Fruit fly (Drosophila melanogaster): Measurements from ENCODE around the gene CG13722.
A peak's percentile ranks its signal among the peaks of the same experiment; 100 is the strongest.

CG13722 gene

dm6 chr3L:4461454-4462045 is 29.2 kb downstream of the CG13722 start, which contains the start of gene CG15023 (continued):
- TF ChIP-seq sd (tag; optimal IDR thresholded peaks at IDR 0.05), result peak; percentile 20
- TF ChIP-seq CG11695 (GFP tag; IDR thresholded peaks at IDR 0.05), result peak; percentile 53; the same call in 1 of the 3 replicates
- no peak for TF ChIP-seq Deaf1 (tag; optimal IDR thresholded peaks at IDR 0.05)
- peak; percentile 43 for TF ChIP-seq Oli (tag; optimal IDR thresholded peaks at IDR 0.05)
- TF ChIP-seq zfh1 (GFP tag; IDR thresholded peaks at IDR 0.05), result no peak

- TF ChIP-seq Optix (GFP tag; IDR thresholded peaks at IDR 0.05) (no peak), Awh (GFP tag; IDR thresholded peaks at IDR 0.05) (peak; percentile 87), CG10462 (GFP tag; optimal IDR thresholded peaks at IDR 0.05) (no peak), crol (GFP tag; IDR thresholded peaks at IDR 0.05) (peak; percentile 49; the same call in 1 of the 2 replicates), ERR (GFP tag; optimal IDR thresholded peaks at IDR 0.05) (no peak), kni (GFP tag; optimal IDR thresholded peaks at IDR 0.05) (no peak), CG11456 (GFP tag; IDR thresholded peaks at IDR 0.05) (0 out of 3 replicates have a peak, but pooled peaks have one; percentile 12), sisA (GFP tag; IDR thresholded peaks at IDR 0.05) (no peak), CG9876 (GFP tag; optimal IDR thresholded peaks at IDR 0.05) (no peak), ranshi (GFP tag; IDR thresholded peaks at IDR 0.05) (no peak), Mes4 (GFP tag; optimal IDR thresholded peaks at IDR 0.05) (no peak), Sox102F (GFP tag; optimal IDR thresholded peaks at IDR 0.05) (no peak), Hr39 (optimal IDR thresholded peaks at IDR 0.05) (peak; percentile 66), Dad (GFP tag; optimal IDR thresholded peaks at IDR 0.05) (no peak), CG14667 (GFP tag; IDR thresholded peaks at IDR 0.05) (no peak), CG14710 (tag; optimal IDR thresholded peaks at IDR 0.05) (no peak), CG12769 (tag; optimal IDR thresholded peaks at IDR 0.05) (peak; percentile 65), CG17328 (GFP tag; IDR thresholded peaks at IDR 0.05) (no peak), pros (GFP tag; optimal IDR thresholded peaks at IDR 0.05) (peak; percentile 55), NC2β (GFP tag; optimal IDR thresholded peaks at IDR 0.05) (no peak), CG17612 (GFP tag; IDR thresholded peaks at IDR 0.05) (0 out of 2 replicates have a peak, but pooled peaks have one; percentile 11), sd (tag; optimal IDR thresholded peaks at IDR 0.05) (peak; percentile 38), corto (GFP tag; optimal IDR thresholded peaks at IDR 0.05) (no peak), Bdp1 (GFP tag; optimal IDR thresholded peaks at IDR 0.05) (no peak), CG1792 (GFP tag; optimal IDR thresholded peaks at IDR 0.05) (no peak), Hr78 (GFP tag; optimal IDR thresholded peaks at IDR 0.05) (peak in 1 of 2 experiments; percentile 34), CkIIα-i1 (GFP tag; IDR thresholded peaks at IDR 0.05) (no peak), CG34376 (GFP tag; optimal IDR thresholded peaks at IDR 0.05) (no peak), sr (GFP tag; IDR thresholded peaks at IDR 0.05) (peak; percentile 58; the same call in 1 of the 3 replicates), en (GFP tag; optimal IDR thresholded peaks at IDR 0.05) (no peak), vvl (GFP tag; IDR thresholded peaks at IDR 0.05) (peak; percentile 79), Vsx1 (GFP tag; optimal IDR thresholded peaks at IDR 0.05) (peak; percentile 38), dysf (GFP tag; IDR thresholded peaks at IDR 0.05) (no peak), abd-A (tag; optimal IDR thresholded peaks at IDR 0.05) (peak; percentile 21)
Measured at dm6 chr3L:4460307-4461088, 30.3 kb downstream of the CG13722 start, which contains the start of gene CG15022. Gene CG15022, minus strand, starts transcription at chr3L:4460317.
